Fruit fly (Drosophila melanogaster): ENCODE data around the gene CG31870.

CG31870 gene

DNA sequence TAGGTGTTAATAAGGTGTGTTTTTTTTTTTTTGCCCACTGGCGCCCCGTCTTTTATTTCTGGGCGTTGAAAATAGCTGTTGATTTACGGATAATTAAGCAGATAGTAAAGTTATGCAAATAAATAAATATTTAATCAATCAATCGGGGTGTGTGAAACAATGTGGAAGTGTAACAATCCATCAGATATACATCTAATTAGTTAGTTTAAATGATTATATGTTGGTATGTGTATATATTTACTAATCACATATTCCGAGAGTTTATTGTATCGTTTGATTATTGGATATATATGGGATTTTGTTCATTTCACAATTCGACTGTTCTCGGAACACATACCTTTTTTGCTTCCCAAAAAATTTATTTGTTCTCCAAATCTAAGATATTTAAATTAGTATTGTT, at the start of gene CG31870:
CG31870 (plus strand) TSS at position 301 of the 400 bp plus-strand sequence.
- TF ChIP-seq noc (tag; optimal IDR thresholded peaks at IDR 0.05) = no peak

DNA sequence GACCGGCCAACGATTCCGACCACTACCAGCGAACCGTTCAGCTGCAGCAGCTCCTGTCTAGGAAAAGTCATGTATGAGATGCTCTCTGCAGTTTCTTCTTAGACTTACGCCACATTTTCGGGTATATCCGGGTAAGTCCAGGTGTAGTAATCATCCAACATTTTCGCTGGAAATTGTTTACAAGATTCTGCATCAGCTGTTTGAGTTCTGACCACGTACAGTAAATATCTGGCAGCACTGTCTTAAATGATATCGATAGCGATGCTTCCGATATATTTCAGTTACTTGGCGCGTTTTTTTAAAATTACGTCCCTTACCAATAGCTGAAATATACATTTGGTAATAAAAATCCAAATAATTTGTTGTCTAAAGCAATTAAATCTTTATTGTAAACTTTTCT, 46.3 kb upstream of the CG31870 start, which contains the start of gene CG6729:
CG6729 (minus strand) TSS at position 222 of the 400 bp plus-strand sequence.
- TF ChIP-seq noc (tag; optimal IDR thresholded peaks at IDR 0.05) = no peak

DNA sequence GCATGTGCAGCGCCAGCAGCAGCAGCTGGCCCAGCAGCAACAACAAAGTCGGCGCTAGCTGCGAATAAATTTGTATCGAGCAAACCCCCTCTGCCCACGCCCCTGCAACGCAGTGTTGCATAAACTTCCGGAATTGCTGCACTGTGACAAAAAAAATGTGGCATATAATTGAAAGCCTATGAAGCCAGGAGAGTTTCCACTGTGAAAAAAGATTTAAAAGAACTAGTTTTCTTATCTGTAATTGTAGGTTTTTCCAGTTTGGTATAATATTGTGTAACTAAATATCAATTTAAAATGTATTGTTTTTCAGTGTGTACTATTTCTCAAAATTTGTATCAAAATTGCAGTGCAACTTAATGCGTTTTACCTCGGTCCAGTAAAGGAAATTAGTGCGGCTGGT, 41.8 kb upstream of the CG31870 start:
- TF ChIP-seq noc (tag; optimal IDR thresholded peaks at IDR 0.05) = no peak

DNA sequence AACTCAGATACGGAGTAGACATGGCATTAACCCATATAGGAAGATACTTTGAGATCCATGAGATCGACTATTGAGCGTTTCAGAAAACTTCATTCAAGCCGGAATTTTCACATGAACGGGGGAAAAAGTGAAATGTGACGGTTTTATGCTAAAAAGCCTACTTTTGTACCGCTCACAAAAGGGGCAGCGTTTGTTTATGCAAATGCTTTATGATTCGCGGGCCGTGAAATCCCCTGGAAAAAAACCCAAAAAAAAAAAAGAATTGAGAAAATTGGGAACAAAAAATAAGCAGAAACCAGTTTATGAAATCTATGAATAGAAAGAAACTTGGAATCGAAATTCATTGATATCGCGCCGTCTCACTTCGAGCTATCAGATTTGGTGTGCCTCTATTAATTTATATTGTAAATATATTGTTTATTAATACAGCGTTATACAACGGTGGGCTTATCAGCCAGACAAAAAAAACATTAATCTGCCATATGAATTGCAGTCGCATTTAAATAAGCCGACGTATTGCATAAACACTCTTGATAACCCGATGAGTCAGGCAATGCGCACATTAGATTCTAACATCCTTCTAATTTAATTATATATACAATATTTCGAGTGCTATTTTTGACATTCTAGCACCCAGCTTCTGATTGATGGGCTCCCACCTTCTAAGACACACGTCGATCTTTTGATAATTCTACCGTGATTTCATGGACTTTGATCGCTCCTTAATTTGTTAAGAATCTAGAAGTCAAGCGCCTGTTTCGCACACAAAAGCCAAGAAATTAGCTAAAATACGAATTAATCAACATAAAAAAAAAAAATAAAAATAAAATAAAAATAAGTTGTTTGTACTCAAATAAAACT, 40.2 kb upstream of the CG31870 start:
- TF ChIP-seq noc (tag; optimal IDR thresholded peaks at IDR 0.05) = no peak

DNA sequence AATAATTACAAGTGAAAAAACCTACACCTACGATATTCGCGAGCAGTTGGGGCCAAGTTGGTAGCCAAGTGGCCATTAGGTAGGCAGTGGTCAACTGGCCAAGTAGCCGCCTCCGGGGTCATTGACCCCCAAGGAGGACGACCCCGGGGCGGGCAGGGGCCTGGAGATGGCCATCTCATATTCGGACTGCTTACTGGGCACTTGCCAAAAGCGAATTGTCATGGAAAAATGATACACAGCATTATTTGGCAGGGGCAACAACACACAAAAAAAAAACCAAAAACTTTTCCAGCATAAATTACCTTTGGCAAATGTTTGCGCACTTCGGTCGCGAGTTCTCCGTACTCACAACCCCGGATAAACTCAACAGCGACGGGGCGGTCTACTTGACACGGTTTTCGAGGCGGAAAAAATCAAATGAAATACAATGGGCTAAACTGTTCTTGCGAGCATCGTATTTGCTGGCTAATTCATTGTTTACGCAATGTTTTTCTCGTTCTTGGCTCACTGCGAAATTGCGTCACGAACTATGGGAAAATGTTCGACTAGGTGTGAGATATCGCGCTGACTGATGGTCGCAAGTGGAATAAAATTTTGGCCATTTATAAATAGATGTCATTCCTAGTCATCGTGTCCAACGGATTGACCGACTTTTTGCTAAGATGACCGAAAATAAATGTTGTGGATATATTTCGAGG, 39.0 kb upstream of the CG31870 start:
- TF ChIP-seq noc (tag; optimal IDR thresholded peaks at IDR 0.05) = no peak

DNA sequence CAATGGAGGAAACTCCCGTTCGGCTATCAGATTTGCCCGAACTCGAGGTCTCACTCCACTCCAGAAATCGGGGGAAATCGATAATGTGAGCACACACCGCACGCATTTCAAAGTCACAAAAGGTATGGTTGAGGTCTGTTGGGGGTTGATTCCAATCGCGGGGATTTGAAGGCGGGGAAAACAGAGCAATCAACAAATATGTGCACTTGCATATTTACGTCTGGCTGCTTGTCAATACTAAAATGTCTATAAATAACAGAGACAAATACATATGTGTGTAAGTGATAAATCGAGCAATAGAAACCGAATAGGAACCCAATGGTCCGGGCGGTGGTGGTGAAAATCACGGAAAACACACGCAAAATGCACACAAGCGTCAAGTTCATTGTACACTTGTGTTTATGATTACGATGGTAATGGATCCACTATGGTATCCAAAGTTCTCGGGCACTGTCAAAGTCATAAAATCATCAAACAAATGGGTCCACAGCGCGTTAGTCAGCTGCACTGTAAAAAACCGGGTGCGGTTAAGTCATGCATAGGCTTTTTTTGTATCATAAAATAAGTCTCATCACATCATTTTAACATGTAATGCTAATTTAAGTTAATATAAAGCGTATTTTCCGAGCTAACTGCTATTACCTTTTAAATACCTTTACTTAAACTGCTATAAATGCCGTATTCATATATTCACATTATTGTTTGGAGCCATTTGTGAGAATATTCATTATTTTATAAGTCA, 38.0 kb upstream of the CG31870 start:
- no peak for TF ChIP-seq noc (tag; optimal IDR thresholded peaks at IDR 0.05)

DNA sequence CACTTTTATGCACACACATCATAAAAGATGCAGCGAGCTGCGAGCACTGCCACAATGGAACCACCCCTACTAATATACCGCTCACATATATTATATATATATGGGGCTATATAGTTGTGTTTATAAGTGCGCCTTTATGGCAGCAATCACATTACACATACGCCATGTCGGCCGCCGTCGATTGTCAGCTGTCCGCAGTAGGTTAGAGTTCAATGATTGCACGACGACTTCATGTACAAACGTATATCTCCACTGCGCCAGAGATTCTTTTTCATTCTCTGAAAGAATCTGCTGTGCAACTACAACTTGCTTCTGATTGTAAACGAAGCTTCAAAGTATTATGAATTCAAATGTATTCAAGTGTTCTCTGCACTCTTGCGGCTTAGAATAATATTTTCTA, 37.4 kb upstream of the CG31870 start:
- TF ChIP-seq noc (tag; optimal IDR thresholded peaks at IDR 0.05) = no peak

DNA sequence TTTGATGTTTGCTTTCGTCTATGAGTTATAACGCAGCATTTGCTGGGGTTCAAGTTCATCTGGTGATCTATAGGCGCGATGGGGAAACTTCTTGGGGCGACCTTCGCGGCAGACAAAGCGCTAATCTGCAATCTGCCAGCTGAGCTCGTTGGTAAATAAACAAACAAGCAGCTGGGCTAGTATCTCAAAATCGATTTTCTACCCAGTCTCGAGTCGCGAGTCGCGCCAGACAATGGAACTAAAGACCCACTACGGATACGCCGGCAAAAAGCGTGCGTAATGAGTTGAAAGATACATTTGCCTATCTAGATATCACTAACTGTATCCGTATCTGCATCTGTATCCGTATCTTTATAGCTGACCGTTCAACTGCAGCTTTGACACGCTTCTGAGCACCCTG, 36.4 kb upstream of the CG31870 start:
- TF ChIP-seq noc (tag; optimal IDR thresholded peaks at IDR 0.05) = no peak

DNA sequence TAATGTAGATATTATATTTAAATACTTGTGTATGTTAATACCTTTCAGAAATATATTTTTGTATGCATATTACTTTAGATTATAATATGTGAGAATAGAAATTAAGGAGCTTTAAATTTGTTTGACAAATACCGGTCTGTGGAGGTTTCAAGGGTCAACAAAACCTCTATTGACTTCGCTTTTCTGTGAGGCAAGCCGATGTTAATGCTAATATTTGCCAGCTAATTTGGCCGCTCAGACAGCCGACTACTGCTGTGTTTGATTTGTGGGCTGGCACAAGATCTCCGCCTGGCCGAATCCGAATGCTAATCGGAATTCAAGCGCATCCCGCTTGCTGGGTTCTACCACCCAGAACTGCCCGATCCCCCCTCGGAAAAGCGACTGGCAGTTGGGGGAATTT, 35.4 kb upstream of the CG31870 start:
- no peak for TF ChIP-seq noc (tag; optimal IDR thresholded peaks at IDR 0.05)

DNA sequence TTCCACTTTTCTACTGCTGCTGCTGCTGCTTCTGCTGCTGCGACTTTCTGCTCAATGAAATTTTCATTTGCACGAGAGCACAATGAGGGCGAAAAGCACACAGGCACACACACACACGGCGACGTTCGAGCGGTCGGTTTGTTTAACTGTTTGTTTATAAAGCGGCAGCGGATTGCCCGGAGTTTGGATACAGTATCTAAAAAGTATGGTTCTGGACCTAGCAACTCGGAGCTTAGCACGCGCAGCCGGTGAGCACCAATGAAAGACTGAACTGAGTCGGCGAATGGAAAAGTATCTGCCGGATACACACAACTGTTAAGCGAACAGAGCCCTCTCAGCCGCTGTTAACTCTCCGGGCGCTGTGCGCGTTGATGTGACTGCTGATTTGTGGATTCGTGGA, 34.0 kb upstream of the CG31870 start, which contains the start of gene CG17124:
CG17124 (minus strand) TSS at position 277 of the 400 bp plus-strand sequence.
- TF ChIP-seq noc (tag; optimal IDR thresholded peaks at IDR 0.05) = no peak

DNA sequence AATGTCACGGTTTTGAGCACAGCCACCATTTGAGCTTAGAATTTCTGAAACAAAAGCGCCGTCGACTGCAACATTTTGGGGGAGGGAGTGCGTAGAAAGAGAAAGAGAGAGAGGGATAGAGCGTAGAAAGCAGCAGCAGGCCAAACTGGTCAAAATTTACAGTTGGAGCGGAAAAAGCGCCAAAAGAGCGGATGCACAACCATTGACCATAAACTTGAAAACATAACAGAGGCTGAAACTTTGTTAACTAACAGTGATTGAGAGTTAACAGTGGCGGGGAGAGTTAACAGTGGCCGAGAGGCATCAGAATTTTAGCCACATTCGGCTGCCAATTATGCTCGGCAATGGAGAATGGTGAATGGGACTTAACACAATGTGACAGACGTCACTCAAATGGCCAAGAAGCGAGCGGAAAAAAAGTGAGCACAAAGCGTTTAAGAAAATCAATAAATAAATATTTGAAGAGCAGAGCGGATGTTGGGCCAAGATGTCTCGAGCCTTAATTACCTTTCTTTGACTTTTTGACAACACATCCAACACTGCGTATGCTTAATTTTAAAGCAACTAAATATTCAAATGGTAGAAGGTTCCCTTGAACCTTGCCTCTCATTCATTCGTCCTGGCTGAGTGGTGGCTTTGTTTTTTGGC, 32.9 kb upstream of the CG31870 start:
- no peak for TF ChIP-seq noc (tag; optimal IDR thresholded peaks at IDR 0.05)

DNA sequence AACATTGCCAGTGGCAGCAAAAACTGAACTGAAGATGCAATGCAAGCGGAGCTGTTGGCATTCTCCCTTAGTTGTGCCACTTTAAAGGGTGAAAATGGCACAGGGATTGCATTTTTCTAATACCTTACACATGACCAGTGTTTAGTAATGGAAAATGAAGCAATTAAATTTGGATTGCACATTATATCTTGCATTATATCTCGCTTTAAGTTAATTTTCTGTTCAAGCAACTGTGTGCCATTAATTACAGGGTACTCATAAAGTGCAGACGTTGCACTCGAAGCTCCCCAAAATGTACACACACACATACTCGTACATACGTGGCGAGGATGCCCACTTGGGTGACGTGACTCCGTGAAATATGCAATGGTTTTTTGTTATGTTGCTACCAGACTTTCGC, 30.4 kb upstream of the CG31870 start:
- TF ChIP-seq noc (tag; optimal IDR thresholded peaks at IDR 0.05) = no peak

DNA sequence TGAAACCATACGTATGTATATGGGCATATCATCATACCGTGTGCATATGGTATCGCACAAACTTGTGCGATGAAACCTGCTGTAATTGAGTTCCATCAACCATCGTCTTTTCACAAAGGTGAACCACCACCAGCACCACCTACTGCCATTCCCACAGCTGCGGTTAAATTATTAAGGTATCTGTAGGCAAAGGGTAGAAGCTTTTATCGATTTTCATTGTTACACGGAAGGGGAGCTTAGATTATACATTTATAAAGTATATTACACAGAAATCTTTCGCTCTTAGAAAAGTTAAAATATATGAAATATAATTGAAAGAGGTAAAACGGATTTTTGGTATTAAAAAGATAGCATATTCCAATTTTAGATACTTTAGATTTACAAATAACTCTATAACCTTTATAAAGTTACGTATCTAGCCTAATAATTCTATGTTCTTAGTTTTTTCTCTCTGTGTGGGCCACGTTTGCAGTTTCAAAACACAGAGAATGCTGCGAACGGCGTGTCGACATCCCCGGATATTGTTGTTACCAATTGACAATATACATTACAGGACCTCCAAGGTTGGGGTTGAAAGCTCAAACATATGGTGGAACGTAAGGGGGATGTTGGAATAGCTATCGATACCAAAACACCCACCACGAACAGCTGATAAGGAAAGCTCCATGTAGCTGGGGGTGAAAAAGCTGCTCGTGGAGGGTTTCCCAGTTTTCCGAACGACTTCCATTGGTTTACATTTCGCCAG, 29.4 kb upstream of the CG31870 start, which contains the start of gene CG6495:
CG6495 (plus strand) TSS at position 695 of the 745 bp plus-strand sequence.
- no peak for TF ChIP-seq noc (tag; optimal IDR thresholded peaks at IDR 0.05)

DNA sequence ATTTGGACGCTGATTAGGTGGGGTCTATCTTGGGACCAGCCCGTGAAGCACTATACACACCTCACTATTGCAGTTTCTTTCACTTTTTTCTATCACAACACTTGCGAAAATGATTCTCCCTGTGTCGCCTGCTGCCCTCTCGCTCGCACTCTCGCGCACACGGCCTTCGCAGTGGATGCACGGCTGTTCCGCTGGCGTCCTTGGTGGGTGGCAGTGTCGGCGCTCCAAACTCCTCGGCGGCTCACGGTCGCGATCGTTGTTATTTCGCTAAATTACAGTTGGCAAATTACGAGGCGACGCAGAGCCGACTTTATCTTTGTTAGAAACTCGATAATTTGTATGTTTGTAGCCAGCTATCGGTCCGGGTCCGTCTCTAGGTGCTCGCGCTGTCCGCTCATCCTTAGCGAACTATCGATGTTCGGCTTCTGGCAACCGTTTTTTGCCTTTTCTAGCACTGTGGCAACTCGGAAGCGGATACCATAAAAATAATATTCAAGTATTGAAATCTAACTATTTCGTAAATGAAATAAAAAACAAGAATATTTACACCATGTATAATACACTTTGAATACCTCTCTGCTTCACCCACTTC, 22.3 kb upstream of the CG31870 start, which contains the start of gene Ubc2:
Ubc2 (minus strand) TSS at position 410 of the 592 bp plus-strand sequence.
- no peak for TF ChIP-seq noc (tag; optimal IDR thresholded peaks at IDR 0.05)
